Fruit fly (Drosophila melanogaster): ENCODE measurements around the gene muc.

muc gene

dm6 chr2L:7426326-7427066 lies at the start of gene muc:
TSS of gene muc (plus strand) at chr2L:7426866.
- TF ChIP-seq CG8478 (optimal IDR thresholded peaks at IDR 0.05) (no peak), CTCF (optimal IDR thresholded peaks at IDR 0.05) (no peak)

- TF ChIP-seq CG8478 (optimal IDR thresholded peaks at IDR 0.05) (no peak), CTCF (optimal IDR thresholded peaks at IDR 0.05) (no peak)
Observed at dm6 chr2L:7377402-7377801, 49.3 kb upstream of the muc start, which contains the start of gene ninaC. TSS of gene ninaC (plus strand) at chr2L:7377702.

dm6 chr2L:7386555-7387420 lies 39.9 kb upstream of the muc start:
- no peak for TF ChIP-seq CG8478 (optimal IDR thresholded peaks at IDR 0.05)
- no peak for TF ChIP-seq CTCF (optimal IDR thresholded peaks at IDR 0.05)

- TF ChIP-seq CG8478 (optimal IDR thresholded peaks at IDR 0.05) (no peak), CTCF (optimal IDR thresholded peaks at IDR 0.05) (peak; percentile 80 to 81)
Observed at dm6 chr2L:7387813-7388558, 38.7 kb upstream of the muc start, which contains the start of the genes CG5149 and gudu. TSS of gene CG5149 (minus strand) at chr2L:7388253. TSS of gene gudu (plus strand) at chr2L:7388508.

dm6 chr2L:7395813-7396212 lies 30.9 kb upstream of the muc start:
- no peak for TF ChIP-seq CG8478 (optimal IDR thresholded peaks at IDR 0.05)
- no peak for TF ChIP-seq CTCF (optimal IDR thresholded peaks at IDR 0.05)

- TF ChIP-seq CTCF (optimal IDR thresholded peaks at IDR 0.05) (no peak), CG8478 (optimal IDR thresholded peaks at IDR 0.05) (no peak)
Observed at dm6 chr2L:7396962-7397361, 29.7 kb upstream of the muc start.

- TF ChIP-seq CTCF (optimal IDR thresholded peaks at IDR 0.05): no peak
- TF ChIP-seq CG8478 (optimal IDR thresholded peaks at IDR 0.05): no peak
Observed at dm6 chr2L:7397746-7398145, 28.9 kb upstream of the muc start.

dm6 chr2L:7398528-7398927 lies 28.1 kb upstream of the muc start, which contains the start of gene CG5160:
TSS of gene CG5160 (minus strand) at chr2L:7398750.
- TF ChIP-seq CTCF (optimal IDR thresholded peaks at IDR 0.05) (no peak), CG8478 (optimal IDR thresholded peaks at IDR 0.05) (no peak)

- no peak for TF ChIP-seq CG8478 (optimal IDR thresholded peaks at IDR 0.05)
- no peak for TF ChIP-seq CTCF (optimal IDR thresholded peaks at IDR 0.05)
Observed at dm6 chr2L:7401025-7401424, 25.6 kb upstream of the muc start, which contains the start of gene CG5171. TSS of gene CG5171 (plus strand) at chr2L:7401335.

dm6 chr2L:7401627-7402026 lies 25.0 kb upstream of the muc start:
- TF ChIP-seq CG8478 (optimal IDR thresholded peaks at IDR 0.05): no peak
- TF ChIP-seq CTCF (optimal IDR thresholded peaks at IDR 0.05): no peak

dm6 chr2L:7404923-7405322 lies 21.7 kb upstream of the muc start, which contains the start of gene CG5177:
TSS of gene CG5177 (plus strand) at chr2L:7405227.
- TF ChIP-seq CTCF (optimal IDR thresholded peaks at IDR 0.05): no peak

- TF ChIP-seq CTCF (optimal IDR thresholded peaks at IDR 0.05) (no peak), CG8478 (optimal IDR thresholded peaks at IDR 0.05) (no peak)
Observed at dm6 chr2L:7407638-7408037, 19.0 kb upstream of the muc start.

- TF ChIP-seq CG8478 (optimal IDR thresholded peaks at IDR 0.05) (no peak), CTCF (optimal IDR thresholded peaks at IDR 0.05) (no peak)
Observed at dm6 chr2L:7409007-7409406, 17.7 kb upstream of the muc start.

dm6 chr2L:7409602-7410001 lies 17.1 kb upstream of the muc start, which contains the start of gene CG5181:
TSS of gene CG5181 (minus strand) at chr2L:7409809.
- TF ChIP-seq CTCF (optimal IDR thresholded peaks at IDR 0.05) (no peak), CG8478 (optimal IDR thresholded peaks at IDR 0.05) (no peak)

- TF ChIP-seq CTCF (optimal IDR thresholded peaks at IDR 0.05): no peak
- TF ChIP-seq CG8478 (optimal IDR thresholded peaks at IDR 0.05): no peak
Observed at dm6 chr2L:7410609-7411008, 16.1 kb upstream of the muc start, which contains the start of gene CG15818. TSS of gene CG15818 (plus strand) at chr2L:7410909.
